Worm (Caenorhabditis elegans) whole organism, L4 larva: ENCODE results near the gene F58H1.5.

ENCODE experiments used
- F10B5.3 ChIP-seq: sonication (generic microtip); optimal IDR thresholded peaks from 2 replicates; lab custom pipeline; 2016; ENCODE audit warnings: mild to moderate bottlenecking, missing genetic modification characterization, missing compliant biosample characterization
- F26F4.8 ChIP-seq: fragments of 200-800 bp; sonication (Bioruptor generic); conservative IDR thresholded peaks from 2 replicates; pipeline ENCODE4 v1.3.6; 2022; ENCODE audit warnings: missing genetic modification characterization, missing compliant biosample characterization
- F44E2.7 ChIP-seq: fragments of 200-800 bp; sonication (Bioruptor generic); IDR thresholded peaks from 2 replicates; pipeline ENCODE4 v2.1.2; 2022; ENCODE audit warnings: missing genetic modification characterization, missing compliant biosample characterization
- T20F7.1 ChIP-seq: fragments of 200-800 bp; sonication (Bioruptor generic); optimal IDR thresholded peaks from 2 replicates; lab custom pipeline; 2018; ENCODE audit warnings: mild to moderate bottlenecking, missing genetic modification characterization, missing compliant biosample characterization
- Y75B8A.6 ChIP-seq: fragments of 200-800 bp; sonication (Bioruptor generic); IDR thresholded peaks from 2 replicates; pipeline ENCODE4 v1.3.6; 2022; ENCODE audit warnings: missing genetic modification reagents, missing genetic modification characterization, missing compliant biosample characterization
- aly-2 ChIP-seq: sonication (generic microtip); optimal IDR thresholded peaks from 2 replicates; lab custom pipeline; 2018; ENCODE audit warnings: missing biosample characterization, missing genetic modification characterization
- ama-1 ChIP-seq: fragments of 150-350 bp; optimal IDR thresholded peaks from 2 replicates; lab custom pipeline; 2014; ENCODE audit warnings: inconsistent platforms, mixed read lengths
- arid-1 ChIP-seq: fragments of 200-800 bp; sonication (Bioruptor generic); conservative IDR thresholded peaks from 2 replicates; pipeline ENCODE4 v1.3.6; 2022; ENCODE audit warnings: missing genetic modification reagents, missing genetic modification characterization, missing compliant biosample characterization
- ceh-28 ChIP-seq: fragments of 150-350 bp; optimal IDR thresholded peaks from 2 replicates; lab custom pipeline; 2014; ENCODE audit warnings: missing biosample characterization, missing genetic modification reagents, missing genetic modification characterization
- ceh-32 ChIP-seq: sonication (generic microtip); optimal IDR thresholded peaks from 2 replicates; lab custom pipeline; 2016; ENCODE audit warnings: mild to moderate bottlenecking, missing genetic modification characterization, missing compliant biosample characterization; ENCODE audit not compliant: poor library complexity
- ceh-44 ChIP-seq: fragments of 200-800 bp; sonication (Bioruptor generic); IDR thresholded peaks from 2 replicates; pipeline ENCODE4 v1.3.6; 2022; ENCODE audit warnings: missing genetic modification reagents, missing genetic modification characterization, missing compliant biosample characterization
- ceh-82 ChIP-seq: sonication (generic microtip); optimal IDR thresholded peaks from 2 replicates; lab custom pipeline; 2017; ENCODE audit warnings: missing biosample characterization, missing genetic modification characterization
- cey-2 ChIP-seq: sonication (generic microtip); optimal IDR thresholded peaks from 3 replicates; lab custom pipeline; 2017; ENCODE audit warnings: missing genetic modification characterization, mild to moderate bottlenecking, missing compliant biosample characterization, antibody characterized with exemption, borderline replicate concordance; ENCODE audit not compliant: insufficient read depth
- ctbp-1 ChIP-seq: fragments of 200-800 bp; sonication (Bioruptor generic); IDR thresholded peaks from 2 replicates; pipeline ENCODE4 v1.3.6; 2022; ENCODE audit warnings: missing genetic modification reagents, missing genetic modification characterization, missing compliant biosample characterization
- daf-16 ChIP-seq, 3 experiments: sonication (generic microtip); optimal IDR thresholded peaks; 2 replicates each; lab custom pipeline; 2016 to 2017; ENCODE audit warnings: missing genetic modification characterization in 3 of 3, missing genetic modification reagents in 3 of 3, mild to moderate bottlenecking in 2 of 3, missing compliant biosample characterization in 2 of 3, missing biosample characterization in 1 of 3, moderate library complexity in 1 of 3
- dmd-6 ChIP-seq: fragments of 200-800 bp; sonication (Bioruptor generic); IDR thresholded peaks from 2 replicates; pipeline ENCODE4 v1.3.6; 2022; ENCODE audit warnings: missing genetic modification reagents, missing genetic modification characterization, missing compliant biosample characterization
- dpl-1 ChIP-seq: fragments of 150-350 bp; optimal IDR thresholded peaks from 2 replicates; lab custom pipeline; 2014; ENCODE audit warnings: missing biosample characterization, missing genetic modification reagents, missing genetic modification characterization
- dve-1 ChIP-seq: sonication (generic microtip); optimal IDR thresholded peaks from 2 replicates; lab custom pipeline; 2017; ENCODE audit warnings: antibody characterized with exemption, mild to moderate bottlenecking, missing genetic modification characterization, missing compliant biosample characterization; ENCODE audit not compliant: insufficient read depth
- egl-43 ChIP-seq: fragments of 200-800 bp; sonication (Bioruptor generic); IDR thresholded peaks from 2 replicates; pipeline ENCODE4 v1.3.6; 2022; ENCODE audit warnings: missing genetic modification reagents, missing genetic modification characterization, missing compliant biosample characterization
- fkh-10 ChIP-seq: fragments of 150-350 bp; optimal IDR thresholded peaks from 2 replicates; lab custom pipeline; 2014; ENCODE audit warnings: missing biosample characterization, missing genetic modification reagents, missing genetic modification characterization
- fos-1 ChIP-seq: fragments of 150-350 bp; optimal IDR thresholded peaks from 2 replicates; lab custom pipeline; 2014; ENCODE audit warnings: missing biosample characterization, missing genetic modification characterization
- gei-8 ChIP-seq: fragments of 200-800 bp; sonication (Bioruptor generic); optimal IDR thresholded peaks from 2 replicates; lab custom pipeline; 2018; ENCODE audit warnings: mild to moderate bottlenecking, missing genetic modification characterization, missing compliant biosample characterization
- hif-1 ChIP-seq, 2 experiments: sonication (generic microtip); optimal IDR thresholded peaks; 2 replicates each; lab custom pipeline; 2016 to 2017; ENCODE audit warnings: missing compliant biosample characterization in 2 of 2, missing genetic modification characterization in 2 of 2, missing genetic modification reagents in 2 of 2, missing genotype in 2 of 2, mild to moderate bottlenecking in 1 of 2
- hlh-11 ChIP-seq: fragments of 200-800 bp; sonication (Bioruptor generic); optimal IDR thresholded peaks from 2 replicates; lab custom pipeline; 2018; ENCODE audit warnings: mild to moderate bottlenecking, missing genetic modification characterization, missing compliant biosample characterization
- hlh-30 ChIP-seq: sonication (generic microtip); optimal IDR thresholded peaks from 2 replicates; lab custom pipeline; 2017; ENCODE audit warnings: antibody characterized with exemption, mild to moderate bottlenecking, missing genetic modification characterization, missing compliant biosample characterization; ENCODE audit not compliant: insufficient read depth
- lin-13 ChIP-seq: fragments of 150-350 bp; optimal IDR thresholded peaks from 2 replicates; lab custom pipeline; 2014; ENCODE audit warnings: missing biosample characterization, missing genetic modification reagents, missing genetic modification characterization
- lin-15B ChIP-seq: fragments of 150-350 bp; sonication (generic microtip); optimal IDR thresholded peaks from 3 replicates; lab custom pipeline; 2014; ENCODE audit warnings: missing biosample characterization, missing genetic modification characterization
- lin-29 ChIP-seq: fragments of 200-800 bp; sonication (Bioruptor generic); IDR thresholded peaks from 2 replicates; pipeline ENCODE4 v1.3.6; 2022; ENCODE audit warnings: missing genetic modification reagents, missing genetic modification characterization, missing compliant biosample characterization
- lin-38 ChIP-seq: fragments of 200-800 bp; sonication (Bioruptor generic); IDR thresholded peaks from 2 replicates; pipeline ENCODE4 v1.3.6; 2022; ENCODE audit warnings: missing genetic modification reagents, missing genetic modification characterization, missing compliant biosample characterization
- lir-3 ChIP-seq: sonication (generic microtip); optimal IDR thresholded peaks from 2 replicates; lab custom pipeline; 2016; ENCODE audit warnings: mild to moderate bottlenecking, missing genetic modification characterization, missing compliant biosample characterization
- madf-9 ChIP-seq: fragments of 200-800 bp; sonication (Bioruptor generic); conservative IDR thresholded peaks from 2 replicates; pipeline ENCODE4 v1.3.6; 2022; ENCODE audit warnings: missing genetic modification reagents, missing genetic modification characterization, missing compliant biosample characterization
- mes-2 ChIP-seq: sonication (generic microtip); optimal IDR thresholded peaks from 2 replicates; lab custom pipeline; 2016; ENCODE audit warnings: missing genotype, mild to moderate bottlenecking, missing genetic modification characterization, missing compliant biosample characterization; ENCODE audit not compliant: poor library complexity, severe bottlenecking
- mxl-3 ChIP-seq: fragments of 200-800 bp; sonication (Bioruptor generic); optimal IDR thresholded peaks from 2 replicates; lab custom pipeline; 2018; ENCODE audit warnings: mild to moderate bottlenecking, missing genetic modification characterization, missing compliant biosample characterization
- nhr-10 ChIP-seq: fragments of 150-350 bp; optimal IDR thresholded peaks from 2 replicates; lab custom pipeline; 2014; ENCODE audit warnings: missing biosample characterization, missing genetic modification characterization
- nhr-11 ChIP-seq: fragments of 150-350 bp; optimal IDR thresholded peaks from 2 replicates; lab custom pipeline; 2014; ENCODE audit warnings: missing biosample characterization, missing genetic modification characterization
- nhr-237 ChIP-seq: sonication (generic microtip); optimal IDR thresholded peaks from 2 replicates; lab custom pipeline; 2017; ENCODE audit warnings: missing biosample characterization, missing genetic modification characterization
- nhr-25 ChIP-seq: sonication (generic microtip); optimal IDR thresholded peaks from 2 replicates; lab custom pipeline; 2017; ENCODE audit warnings: missing genetic modification characterization, mild to moderate bottlenecking, missing compliant biosample characterization, antibody characterized with exemption, moderate library complexity, borderline replicate concordance; ENCODE audit not compliant: insufficient read depth
- nhr-28 ChIP-seq: fragments of 150-350 bp; optimal IDR thresholded peaks from 2 replicates; lab custom pipeline; 2014; ENCODE audit warnings: missing biosample characterization, missing genetic modification characterization
- nhr-76 ChIP-seq: fragments of 150-350 bp; optimal IDR thresholded peaks from 2 replicates; lab custom pipeline; 2014; ENCODE audit warnings: missing biosample characterization, missing genetic modification characterization
- nhr-77 ChIP-seq: fragments of 150-350 bp; optimal IDR thresholded peaks from 2 replicates; lab custom pipeline; 2014; ENCODE audit warnings: missing biosample characterization, missing genetic modification characterization
- php-3 ChIP-seq: fragments of 200-800 bp; sonication (Bioruptor generic); IDR thresholded peaks from 2 replicates; pipeline ENCODE4 v1.3.6; 2022; ENCODE audit warnings: missing genetic modification reagents, missing genetic modification characterization, missing compliant biosample characterization
- saeg-2 ChIP-seq: fragments of 200-800 bp; sonication (Bioruptor generic); IDR thresholded peaks from 2 replicates; pipeline ENCODE4 v1.3.6; 2022; ENCODE audit warnings: missing genetic modification reagents, missing genetic modification characterization, missing compliant biosample characterization
- sdz-12 ChIP-seq: fragments of 200-800 bp; sonication (Bioruptor generic); optimal IDR thresholded peaks from 2 replicates; lab custom pipeline; 2018; ENCODE audit warnings: mild to moderate bottlenecking, missing genetic modification characterization, missing compliant biosample characterization
- skn-1 ChIP-seq: fragments of 150-350 bp; optimal IDR thresholded peaks from 2 replicates; lab custom pipeline; 2014; ENCODE audit warnings: missing biosample characterization, missing genetic modification characterization
- spr-3 ChIP-seq: fragments of 200-800 bp; sonication (Bioruptor generic); optimal IDR thresholded peaks from 2 replicates; lab custom pipeline; 2018; ENCODE audit warnings: mild to moderate bottlenecking, missing genetic modification characterization, missing compliant biosample characterization
- tra-1 ChIP-seq: fragments of 200-800 bp; sonication (Bioruptor generic); IDR thresholded peaks from 2 replicates; pipeline ENCODE4 v1.3.6; 2022; ENCODE audit warnings: missing genetic modification reagents, missing genetic modification characterization, missing compliant biosample characterization
- unc-62 ChIP-seq, 3 experiments: fragments of 150-350 bp in 1 of 3; sonication (generic microtip); optimal IDR thresholded peaks in 2 of 3; peaks in 1 of 3; 1 replicate in 1 of 3; 2 replicates in 2 of 3; lab custom pipeline; 2014 to 2017; ENCODE audit warnings: missing biosample characterization in 3 of 3, missing genetic modification characterization in 3 of 3, missing genetic modification reagents in 3 of 3, missing genotype in 1 of 3
- vab-7 ChIP-seq: fragments of 200-800 bp; sonication (Bioruptor generic); IDR thresholded peaks from 2 replicates; pipeline ENCODE4 v1.3.6; 2022; ENCODE audit warnings: missing genetic modification reagents, missing genetic modification characterization, missing compliant biosample characterization
- zip-11 ChIP-seq: fragments of 200-800 bp; sonication (Bioruptor generic); IDR thresholded peaks from 2 replicates; pipeline ENCODE4 v1.3.6; 2022; ENCODE audit warnings: missing genetic modification characterization, missing compliant biosample characterization
- ztf-7 ChIP-seq: fragments of 150-350 bp; optimal IDR thresholded peaks from 2 replicates; lab custom pipeline; 2014; ENCODE audit warnings: missing biosample characterization, missing genetic modification characterization

Gene F58H1.5

ce11 chrV:11921229-11921628, 37.0 kb upstream of the F58H1.5 start:
- no peak for TF ChIP-seq ctbp-1 (GFP tag; lab: Robert Waterston, UW)
- TF ChIP-seq lir-3 (tag; lab: Kevin White, UChicago): no peak
- no peak for TF ChIP-seq F10B5.3 (tag; lab: Kevin White, UChicago)
- TF ChIP-seq sdz-12 (GFP tag; lab: Kevin White, UChicago): no peak
- TF ChIP-seq hif-1 (tag; optimal IDR thresholded peaks at IDR 0.05; lab: Kevin White, UChicago): peak in 1 of 2 experiments; percentile 39
- 0 out of 2 replicates have a peak, but pooled peaks have one; percentile 18 for TF ChIP-seq php-3 (GFP tag; lab: Robert Waterston, UW)
- 0 out of 2 replicates have a peak, but pooled peaks have one; percentile 51 for TF ChIP-seq Y75B8A.6 (GFP tag; lab: Robert Waterston, UW)
- peak; percentile 3 for TF ChIP-seq nhr-10
- no peak for TF ChIP-seq saeg-2
- TF ChIP-seq fos-1 (tag; lab: Kevin White, UChicago): no peak
- peak; percentile 30 for TF ChIP-seq nhr-11
- TF ChIP-seq zip-11 (GFP tag; lab: Robert Waterston, UW): no peak
- TF ChIP-seq ceh-32: no peak
- peak; percentile 9 for TF ChIP-seq dpl-1 (GFP tag; lab: Kevin White, UChicago)
- TF ChIP-seq skn-1 (tag; lab: Kevin White, UChicago): no peak
- no peak for TF ChIP-seq lin-38
- no peak for TF ChIP-seq ceh-82
- TF ChIP-seq gei-8: no peak
- TF ChIP-seq nhr-76 (tag; lab: Kevin White, UChicago): no peak
- TF ChIP-seq ceh-44 (GFP tag; lab: Robert Waterston, UW): no peak
- TF ChIP-seq F44E2.7 (GFP tag; lab: Robert Waterston, UW): no peak
- no peak for TF ChIP-seq madf-9
- TF ChIP-seq egl-43 (GFP tag; lab: Robert Waterston, UW): no peak
- TF ChIP-seq nhr-25 (tag; lab: Kevin White, UChicago): no peak
- TF ChIP-seq tra-1 (GFP tag; lab: Robert Waterston, UW): peak; percentile 46; the same call in 1 of the 2 replicates
- TF ChIP-seq lin-15B (tag; lab: Kevin White, UChicago): no peak
- no peak for TF ChIP-seq nhr-237
- TF ChIP-seq cey-2 (tag; lab: Kevin White, UChicago): no peak
- TF ChIP-seq ama-1 (lab: Kevin White, UChicago): peak; percentile 34
- TF ChIP-seq lin-29 (GFP tag; lab: Robert Waterston, UW): no peak
- TF ChIP-seq spr-3 (GFP tag; lab: Kevin White, UChicago): no peak
- TF ChIP-seq vab-7: no peak
- TF ChIP-seq mxl-3 (GFP tag; lab: Kevin White, UChicago): peak; percentile 60
- TF ChIP-seq daf-16 (GFP tag; optimal IDR thresholded peaks at IDR 0.05; lab: Kevin White, UChicago): no peak
- TF ChIP-seq daf-16 (tag; optimal IDR thresholded peaks at IDR 0.05; lab: Kevin White, UChicago): peak; percentile 80
- no peak for TF ChIP-seq ceh-28 (tag; lab: Kevin White, UChicago)
- TF ChIP-seq F26F4.8 (GFP tag; lab: Robert Waterston, UW): no peak
- TF ChIP-seq unc-62 (GFP tag; optimal IDR thresholded peaks at IDR 0.05 in 1 of 2; lab: Kevin White, UChicago): no peak
- no peak for TF ChIP-seq unc-62 (tag; optimal IDR thresholded peaks at IDR 0.05; lab: Kevin White, UChicago)
- TF ChIP-seq nhr-28 (tag; lab: Kevin White, UChicago): peak; percentile 84
- TF ChIP-seq nhr-77 (tag; lab: Kevin White, UChicago): peak; percentile 69
- peak; percentile 85 for TF ChIP-seq dmd-6
- TF ChIP-seq hlh-11 (tag; lab: Kevin White, UChicago): peak; percentile 88
- TF ChIP-seq T20F7.1 (GFP tag; lab: Kevin White, UChicago): peak; percentile 23
- no peak for TF ChIP-seq fkh-10 (GFP tag; lab: Kevin White, UChicago)
- TF ChIP-seq dve-1 (tag; lab: Kevin White, UChicago): peak; percentile 75
- TF ChIP-seq hlh-30 (tag; lab: Kevin White, UChicago): peak; percentile 88
- no peak for TF ChIP-seq lin-13 (GFP tag; lab: Kevin White, UChicago)
- no peak for TF ChIP-seq ztf-7 (tag; lab: Kevin White, UChicago)
- TF ChIP-seq mes-2 (tag; lab: Kevin White, UChicago): no peak
- no peak for TF ChIP-seq aly-2 (tag; lab: Kevin White, UChicago)
- no peak for TF ChIP-seq arid-1 (GFP tag; lab: Robert Waterston, UW)
